Worm (Caenorhabditis elegans) whole organism, L2 larva: ENCODE data around the gene C28A5.1.

ENCODE experiments used
- lin-39 ChIP-seq: fragments of 150-350 bp; optimal IDR thresholded peaks from 2 replicates; lab custom pipeline; 2014; ENCODE audit warnings: missing biosample characterization, missing genetic modification reagents, missing genetic modification characterization
- mdl-1 ChIP-seq, 2 experiments: fragments of 150-350 bp in 1 of 2; sonication (generic microtip) in 1 of 2; optimal IDR thresholded peaks; 2 replicates each; lab custom pipeline; 2017; ENCODE audit warnings: missing biosample characterization in 2 of 2, missing genetic modification characterization in 2 of 2
- snpc-4 ChIP-seq: fragments of 150-350 bp; optimal IDR thresholded peaks from 2 replicates; lab custom pipeline; 2014; ENCODE audit warnings: missing biosample characterization, missing genetic modification characterization
- unc-62 ChIP-seq: fragments of 150-350 bp; optimal IDR thresholded peaks from 2 replicates; lab custom pipeline; 2014; ENCODE audit warnings: missing biosample characterization, missing genetic modification reagents, missing genetic modification characterization

DNA sequence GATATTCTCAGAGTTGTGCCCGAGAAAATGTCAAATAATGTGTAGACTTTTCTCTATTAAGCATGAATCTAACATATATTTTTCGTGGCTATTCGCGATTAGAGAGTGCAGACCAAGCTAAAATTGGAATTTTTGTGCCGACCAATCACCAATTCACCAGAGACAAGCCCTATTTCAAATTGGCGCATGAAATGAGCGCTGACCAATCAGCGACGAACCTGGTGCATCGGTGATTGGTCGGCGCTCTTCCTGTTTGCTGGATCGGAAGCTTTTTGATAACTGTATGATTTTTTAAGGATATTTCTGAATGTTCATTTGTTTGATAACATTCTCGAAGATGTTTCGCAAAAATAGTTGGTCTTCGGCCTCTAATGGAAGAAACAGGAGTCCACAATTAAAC lies 19.2 kb upstream of the C28A5.1 start:
- TF ChIP-seq snpc-4 (no peak), lin-39 (tag; lab: Kevin White, UChicago) (no peak), mdl-1 (tag; optimal IDR thresholded peaks at IDR 0.05; lab: Kevin White, UChicago) (no peak), unc-62 (GFP tag; lab: Kevin White, UChicago) (no peak)
